Worm (Caenorhabditis elegans) whole organism, L4 larva: ENCODE data around the gene F13D11.3.

ENCODE experiments used
- D1046.2 ChIP-seq: fragments of 200-800 bp; sonication (Bioruptor generic); IDR thresholded peaks from 2 replicates; pipeline ENCODE4 v1.3.6; 2022; ENCODE audit warnings: missing genetic modification characterization, missing compliant biosample characterization
- T20F7.1 ChIP-seq: fragments of 200-800 bp; sonication (Bioruptor generic); optimal IDR thresholded peaks from 2 replicates; lab custom pipeline; 2018; ENCODE audit warnings: mild to moderate bottlenecking, missing genetic modification characterization, missing compliant biosample characterization
- Y105C5A.15 ChIP-seq: fragments of 200-800 bp; sonication (Bioruptor generic); IDR thresholded peaks from 2 replicates; pipeline ENCODE4 v1.3.6; 2022; ENCODE audit warnings: missing genetic modification characterization, missing compliant biosample characterization
- Y48G9A.11 ChIP-seq: fragments of 200-800 bp; sonication (Bioruptor generic); IDR thresholded peaks from 2 replicates; pipeline ENCODE4 v1.3.6; 2022; ENCODE audit warnings: missing genetic modification reagents, missing genetic modification characterization, missing compliant biosample characterization
- ZK337.2 ChIP-seq: fragments of 200-800 bp; sonication (Bioruptor generic); IDR thresholded peaks from 2 replicates; pipeline ENCODE4 v1.3.6; 2022; ENCODE audit warnings: missing genetic modification reagents, missing genetic modification characterization, missing compliant biosample characterization
- ama-1 ChIP-seq: fragments of 150-350 bp; optimal IDR thresholded peaks from 2 replicates; lab custom pipeline; 2014; ENCODE audit warnings: inconsistent platforms, mixed read lengths
- arid-1 ChIP-seq: fragments of 200-800 bp; sonication (Bioruptor generic); conservative IDR thresholded peaks from 2 replicates; pipeline ENCODE4 v1.3.6; 2022; ENCODE audit warnings: missing genetic modification reagents, missing genetic modification characterization, missing compliant biosample characterization
- ceh-20 ChIP-seq: fragments of 200-800 bp; sonication (Bioruptor generic); IDR thresholded peaks from 2 replicates; pipeline ENCODE4 v1.3.6; 2022; ENCODE audit warnings: missing genetic modification reagents, missing genetic modification characterization, missing compliant biosample characterization
- ceh-32 ChIP-seq: sonication (generic microtip); optimal IDR thresholded peaks from 2 replicates; lab custom pipeline; 2016; ENCODE audit warnings: mild to moderate bottlenecking, missing genetic modification characterization, missing compliant biosample characterization; ENCODE audit not compliant: poor library complexity
- ceh-44 ChIP-seq: fragments of 200-800 bp; sonication (Bioruptor generic); IDR thresholded peaks from 2 replicates; pipeline ENCODE4 v1.3.6; 2022; ENCODE audit warnings: missing genetic modification reagents, missing genetic modification characterization, missing compliant biosample characterization
- ceh-62 ChIP-seq: sonication (generic microtip); optimal IDR thresholded peaks from 2 replicates; lab custom pipeline; 2017; ENCODE audit warnings: missing biosample characterization, missing genetic modification characterization
- ces-1 ChIP-seq: fragments of 150-350 bp; sonication (generic microtip); optimal IDR thresholded peaks from 4 replicates; lab custom pipeline; 2014; ENCODE audit warnings: missing biosample characterization, missing genetic modification reagents, missing genetic modification characterization
- cey-2 ChIP-seq: sonication (generic microtip); optimal IDR thresholded peaks from 3 replicates; lab custom pipeline; 2017; ENCODE audit warnings: missing genetic modification characterization, mild to moderate bottlenecking, missing compliant biosample characterization, antibody characterized with exemption, borderline replicate concordance; ENCODE audit not compliant: insufficient read depth
- daf-12 ChIP-seq: fragments of 150-350 bp; optimal IDR thresholded peaks from 2 replicates; lab custom pipeline; 2014; ENCODE audit warnings: missing biosample characterization, missing genetic modification reagents, missing genetic modification characterization
- daf-16 ChIP-seq, 3 experiments: sonication (generic microtip); optimal IDR thresholded peaks; 2 replicates each; lab custom pipeline; 2016 to 2017; ENCODE audit warnings: missing genetic modification characterization in 3 of 3, missing genetic modification reagents in 3 of 3, mild to moderate bottlenecking in 2 of 3, missing compliant biosample characterization in 2 of 3, missing biosample characterization in 1 of 3, moderate library complexity in 1 of 3
- daf-8 ChIP-seq: fragments of 200-800 bp; sonication (Bioruptor generic); IDR thresholded peaks from 2 replicates; pipeline ENCODE4 v1.3.6; 2022; ENCODE audit warnings: missing genetic modification characterization, missing compliant biosample characterization
- dmd-9 ChIP-seq: fragments of 200-800 bp; sonication (Bioruptor generic); IDR thresholded peaks from 2 replicates; pipeline ENCODE4 v1.3.6; 2022; ENCODE audit warnings: missing genetic modification reagents, missing genetic modification characterization, missing compliant biosample characterization
- duxl-1 ChIP-seq: sonication (generic microtip); optimal IDR thresholded peaks from 2 replicates; lab custom pipeline; 2016; ENCODE audit warnings: mild to moderate bottlenecking, missing genetic modification characterization, moderate library complexity, missing compliant biosample characterization; ENCODE audit not compliant: poor library complexity
- dve-1 ChIP-seq: sonication (generic microtip); optimal IDR thresholded peaks from 2 replicates; lab custom pipeline; 2017; ENCODE audit warnings: antibody characterized with exemption, mild to moderate bottlenecking, missing genetic modification characterization, missing compliant biosample characterization; ENCODE audit not compliant: insufficient read depth
- egl-27 ChIP-seq: sonication (generic microtip); optimal IDR thresholded peaks from 3 replicates; lab custom pipeline; 2017; ENCODE audit warnings: missing biosample characterization, missing genetic modification reagents, missing genetic modification characterization
- fkh-10 ChIP-seq: fragments of 150-350 bp; optimal IDR thresholded peaks from 2 replicates; lab custom pipeline; 2014; ENCODE audit warnings: missing biosample characterization, missing genetic modification reagents, missing genetic modification characterization
- hif-1 ChIP-seq, 2 experiments: sonication (generic microtip); optimal IDR thresholded peaks; 2 replicates each; lab custom pipeline; 2016 to 2017; ENCODE audit warnings: missing compliant biosample characterization in 2 of 2, missing genetic modification characterization in 2 of 2, missing genetic modification reagents in 2 of 2, missing genotype in 2 of 2, mild to moderate bottlenecking in 1 of 2
- hlh-11 ChIP-seq: fragments of 200-800 bp; sonication (Bioruptor generic); optimal IDR thresholded peaks from 2 replicates; lab custom pipeline; 2018; ENCODE audit warnings: mild to moderate bottlenecking, missing genetic modification characterization, missing compliant biosample characterization
- hlh-30 ChIP-seq: sonication (generic microtip); optimal IDR thresholded peaks from 2 replicates; lab custom pipeline; 2017; ENCODE audit warnings: antibody characterized with exemption, mild to moderate bottlenecking, missing genetic modification characterization, missing compliant biosample characterization; ENCODE audit not compliant: insufficient read depth
- lin-15B ChIP-seq: fragments of 150-350 bp; sonication (generic microtip); optimal IDR thresholded peaks from 3 replicates; lab custom pipeline; 2014; ENCODE audit warnings: missing biosample characterization, missing genetic modification characterization
- lin-29 ChIP-seq: fragments of 200-800 bp; sonication (Bioruptor generic); IDR thresholded peaks from 2 replicates; pipeline ENCODE4 v1.3.6; 2022; ENCODE audit warnings: missing genetic modification reagents, missing genetic modification characterization, missing compliant biosample characterization
- lin-39 ChIP-seq: fragments of 150-350 bp; optimal IDR thresholded peaks from 2 replicates; lab custom pipeline; 2014; ENCODE audit warnings: missing biosample characterization, missing genetic modification reagents, missing genetic modification characterization
- lir-3 ChIP-seq: sonication (generic microtip); optimal IDR thresholded peaks from 2 replicates; lab custom pipeline; 2016; ENCODE audit warnings: mild to moderate bottlenecking, missing genetic modification characterization, missing compliant biosample characterization
- madf-5 ChIP-seq, 2 experiments: fragments of 200-800 bp; sonication (Bioruptor generic); IDR thresholded peaks; 2 replicates each; pipeline ENCODE4 v1.3.6; 2022; ENCODE audit warnings: missing compliant biosample characterization in 2 of 2, missing genetic modification characterization in 2 of 2
- mdl-1 ChIP-seq, 2 experiments: fragments of 150-350 bp in 1 of 2; sonication (generic microtip) in 1 of 2; optimal IDR thresholded peaks; 2 replicates each; lab custom pipeline; 2014 to 2017; ENCODE audit warnings: missing biosample characterization in 2 of 2, missing genetic modification characterization in 2 of 2
- mdt-29 ChIP-seq: fragments of 200-800 bp; sonication (Bioruptor generic); IDR thresholded peaks from 2 replicates; pipeline ENCODE4 v1.3.6; 2022; ENCODE audit warnings: missing genetic modification reagents, missing genetic modification characterization, missing compliant biosample characterization
- mep-1 ChIP-seq: fragments of 150-350 bp; sonication (generic microtip); optimal IDR thresholded peaks from 3 replicates; lab custom pipeline; 2014; ENCODE audit warnings: missing biosample characterization, missing genetic modification characterization
- mes-2 ChIP-seq: sonication (generic microtip); optimal IDR thresholded peaks from 2 replicates; lab custom pipeline; 2016; ENCODE audit warnings: missing genotype, mild to moderate bottlenecking, missing genetic modification characterization, missing compliant biosample characterization; ENCODE audit not compliant: poor library complexity, severe bottlenecking
- mxl-2 ChIP-seq: fragments of 200-800 bp; sonication (Bioruptor generic); conservative IDR thresholded peaks from 2 replicates; pipeline ENCODE4 v1.3.6; 2022; ENCODE audit warnings: missing genetic modification reagents, missing genetic modification characterization, missing compliant biosample characterization
- mxl-3 ChIP-seq: fragments of 200-800 bp; sonication (Bioruptor generic); optimal IDR thresholded peaks from 2 replicates; lab custom pipeline; 2018; ENCODE audit warnings: mild to moderate bottlenecking, missing genetic modification characterization, missing compliant biosample characterization
- nhr-10 ChIP-seq: fragments of 150-350 bp; optimal IDR thresholded peaks from 2 replicates; lab custom pipeline; 2014; ENCODE audit warnings: missing biosample characterization, missing genetic modification characterization
- nhr-11 ChIP-seq: fragments of 150-350 bp; optimal IDR thresholded peaks from 2 replicates; lab custom pipeline; 2014; ENCODE audit warnings: missing biosample characterization, missing genetic modification characterization
- nhr-111 ChIP-seq: fragments of 200-800 bp; sonication (Bioruptor generic); optimal IDR thresholded peaks from 2 replicates; lab custom pipeline; 2018; ENCODE audit warnings: mild to moderate bottlenecking, missing genetic modification characterization, missing compliant biosample characterization
- nhr-237 ChIP-seq: sonication (generic microtip); optimal IDR thresholded peaks from 2 replicates; lab custom pipeline; 2017; ENCODE audit warnings: missing biosample characterization, missing genetic modification characterization
- nhr-25 ChIP-seq: sonication (generic microtip); optimal IDR thresholded peaks from 2 replicates; lab custom pipeline; 2017; ENCODE audit warnings: missing genetic modification characterization, mild to moderate bottlenecking, missing compliant biosample characterization, antibody characterized with exemption, moderate library complexity, borderline replicate concordance; ENCODE audit not compliant: insufficient read depth
- nhr-28 ChIP-seq: fragments of 150-350 bp; optimal IDR thresholded peaks from 2 replicates; lab custom pipeline; 2014; ENCODE audit warnings: missing biosample characterization, missing genetic modification characterization
- nhr-48 ChIP-seq: sonication (generic microtip); optimal IDR thresholded peaks from 2 replicates; lab custom pipeline; 2016; ENCODE audit warnings: mild to moderate bottlenecking, missing genetic modification characterization, missing compliant biosample characterization
- nhr-6 ChIP-seq: fragments of 150-350 bp; optimal IDR thresholded peaks from 2 replicates; lab custom pipeline; 2014; ENCODE audit warnings: missing biosample characterization, missing genetic modification characterization
- nhr-77 ChIP-seq: fragments of 150-350 bp; optimal IDR thresholded peaks from 2 replicates; lab custom pipeline; 2014; ENCODE audit warnings: missing biosample characterization, missing genetic modification characterization
- php-3 ChIP-seq: fragments of 200-800 bp; sonication (Bioruptor generic); IDR thresholded peaks from 2 replicates; pipeline ENCODE4 v1.3.6; 2022; ENCODE audit warnings: missing genetic modification reagents, missing genetic modification characterization, missing compliant biosample characterization
- pqm-1 ChIP-seq: sonication (generic microtip); optimal IDR thresholded peaks from 2 replicates; lab custom pipeline; 2017; ENCODE audit warnings: missing biosample characterization, missing genetic modification characterization
- saeg-2 ChIP-seq: fragments of 200-800 bp; sonication (Bioruptor generic); IDR thresholded peaks from 2 replicates; pipeline ENCODE4 v1.3.6; 2022; ENCODE audit warnings: missing genetic modification reagents, missing genetic modification characterization, missing compliant biosample characterization
- skn-1 ChIP-seq: fragments of 150-350 bp; optimal IDR thresholded peaks from 2 replicates; lab custom pipeline; 2014; ENCODE audit warnings: missing biosample characterization, missing genetic modification characterization
- spr-3 ChIP-seq: fragments of 200-800 bp; sonication (Bioruptor generic); optimal IDR thresholded peaks from 2 replicates; lab custom pipeline; 2018; ENCODE audit warnings: mild to moderate bottlenecking, missing genetic modification characterization, missing compliant biosample characterization
- vab-7 ChIP-seq: fragments of 200-800 bp; sonication (Bioruptor generic); IDR thresholded peaks from 2 replicates; pipeline ENCODE4 v1.3.6; 2022; ENCODE audit warnings: missing genetic modification reagents, missing genetic modification characterization, missing compliant biosample characterization
- ztf-7 ChIP-seq: fragments of 150-350 bp; optimal IDR thresholded peaks from 2 replicates; lab custom pipeline; 2014; ENCODE audit warnings: missing biosample characterization, missing genetic modification characterization

The F13D11.3 gene

ce11 chrX:5813030-5813429, 7.3 kb upstream of the F13D11.3 start (continued):
- TF ChIP-seq duxl-1 (tag; lab: Kevin White, UChicago) (no peak), ceh-62 (tag; lab: Kevin White, UChicago) (no peak), spr-3 (no peak), lin-29 (GFP tag; lab: Robert Waterston, UW) (no peak), Y48G9A.11 (GFP tag; lab: Robert Waterston, UW) (no peak), nhr-6 (tag; lab: Kevin White, UChicago) (peak; percentile 16), fkh-10 (GFP tag; lab: Kevin White, UChicago) (no peak), ceh-20 (GFP tag; lab: Robert Waterston, UW) (no peak), nhr-11 (tag; lab: Kevin White, UChicago) (no peak), egl-27 (tag; lab: Kevin White, UChicago) (no peak), mes-2 (tag; lab: Kevin White, UChicago) (peak; percentile 10), arid-1 (GFP tag; lab: Robert Waterston, UW) (no peak), ces-1 (GFP tag; lab: Kevin White, UChicago) (no peak), pqm-1 (tag; lab: Kevin White, UChicago) (peak; percentile 92), daf-8 (GFP tag; lab: Robert Waterston, UW) (no peak), mdl-1 (tag; optimal IDR thresholded peaks at IDR 0.05; lab: Kevin White, UChicago) (no peak), daf-12 (no peak), dve-1 (tag; lab: Kevin White, UChicago) (peak; percentile 77), ceh-32 (tag; lab: Kevin White, UChicago) (no peak), lir-3 (tag; lab: Kevin White, UChicago) (no peak), skn-1 (tag; lab: Kevin White, UChicago) (no peak), mxl-3 (GFP tag; lab: Kevin White, UChicago) (no peak), ama-1 (no peak), lin-39 (tag; lab: Kevin White, UChicago) (no peak), saeg-2 (GFP tag; lab: Robert Waterston, UW) (no peak), hlh-11 (peak; percentile 87), ZK337.2 (GFP tag; lab: Robert Waterston, UW) (no peak), T20F7.1 (GFP tag; lab: Kevin White, UChicago) (no peak), mep-1 (peak; percentile 23), nhr-77 (peak; percentile 62), mxl-2 (no peak), vab-7 (no peak), dmd-9 (no peak), nhr-48 (tag; lab: Kevin White, UChicago) (peak; percentile 38), nhr-111 (GFP tag; lab: Kevin White, UChicago) (no peak), hlh-30 (tag; lab: Kevin White, UChicago) (peak; percentile 33), daf-16 (GFP tag; optimal IDR thresholded peaks at IDR 0.05; lab: Kevin White, UChicago) (no peak), daf-16 (tag; optimal IDR thresholded peaks at IDR 0.05; lab: Kevin White, UChicago) (peak; percentile 83), nhr-10 (no peak), nhr-25 (no peak), D1046.2 (GFP tag; lab: Robert Waterston, UW) (no peak), mdt-29 (GFP tag; lab: Robert Waterston, UW) (no peak), lin-15B (tag; lab: Kevin White, UChicago) (no peak), nhr-28 (tag; lab: Kevin White, UChicago) (peak; percentile 61), madf-5 (GFP tag; IDR thresholded peaks at IDR 0.05; lab: Robert Waterston, UW) (no peak), nhr-237 (tag; lab: Kevin White, UChicago) (no peak), ztf-7 (tag; lab: Kevin White, UChicago) (no peak), hif-1 (tag; optimal IDR thresholded peaks at IDR 0.05; lab: Kevin White, UChicago) (no peak), cey-2 (tag; lab: Kevin White, UChicago) (no peak), php-3 (GFP tag; lab: Robert Waterston, UW) (peak; percentile 79), Y105C5A.15 (GFP tag; lab: Robert Waterston, UW) (no peak), ceh-44 (GFP tag; lab: Robert Waterston, UW) (no peak)
